Fruit fly (Drosophila melanogaster) whole organism, prepupa: Measurements from ENCODE around the gene CG44774.
A peak's percentile ranks its signal among the peaks of the same experiment; 100 is the strongest.

Experiments used
- CG10631 ChIP-seq: fragments of 200-800 bp; sonication (Bioruptor generic); optimal IDR thresholded peaks from 2 replicates; lab custom pipeline; 2016; ENCODE audit warnings: missing biosample characterization, missing genetic modification characterization
- CG10669 ChIP-seq: fragments of 200-800 bp; sonication (Bioruptor generic); optimal IDR thresholded peaks from 3 replicates; lab custom pipeline; 2018; ENCODE audit warnings: missing biosample characterization, mild to moderate bottlenecking, missing genetic modification characterization, moderate library complexity
- CG11762 ChIP-seq: fragments of 200-800 bp; sonication (Bioruptor generic); optimal IDR thresholded peaks from 3 replicates; lab custom pipeline; 2016; ENCODE audit warnings: missing biosample characterization, missing genetic modification characterization; ENCODE audit not compliant: insufficient read depth
- CG11902 ChIP-seq: fragments of 200-800 bp; sonication (Bioruptor generic); optimal IDR thresholded peaks from 3 replicates; lab custom pipeline; 2016; ENCODE audit warnings: missing biosample characterization, missing genetic modification characterization
- CG15336 ChIP-seq: fragments of 200-800 bp; sonication (Bioruptor generic); IDR thresholded peaks from 2 replicates; pipeline ENCODE4 v1.3.6; 2022; ENCODE audit warnings: missing biosample characterization, missing genetic modification characterization
- CG1621 ChIP-seq: fragments of 200-800 bp; sonication (Bioruptor generic); optimal IDR thresholded peaks from 3 replicates; lab custom pipeline; 2018; ENCODE audit warnings: missing biosample characterization, mild to moderate bottlenecking, missing genetic modification characterization
- CG16779 ChIP-seq: fragments of 200-800 bp; sonication (Bioruptor generic); optimal IDR thresholded peaks from 3 replicates; lab custom pipeline; 2017; ENCODE audit warnings: missing biosample characterization, mild to moderate bottlenecking, missing genetic modification characterization
- CG3919 ChIP-seq: fragments of 200-800 bp; sonication (Bioruptor generic); optimal IDR thresholded peaks from 3 replicates; lab custom pipeline; 2016; ENCODE audit warnings: missing biosample characterization, missing genetic modification characterization
- CG4318 ChIP-seq: fragments of 200-800 bp; sonication (Bioruptor generic); optimal IDR thresholded peaks from 3 replicates; lab custom pipeline; 2017; ENCODE audit warnings: missing biosample characterization, mild to moderate bottlenecking, missing genetic modification characterization
- CG6163 ChIP-seq: fragments of 200-800 bp; sonication (Bioruptor generic); IDR thresholded peaks from 3 replicates; pipeline ENCODE4 v1.3.6; 2022; ENCODE audit warnings: missing biosample characterization, missing genetic modification characterization
- CG6276 ChIP-seq: fragments of 200-800 bp; sonication (Bioruptor generic); optimal IDR thresholded peaks from 2 replicates; lab custom pipeline; 2017; ENCODE audit warnings: missing biosample characterization, mild to moderate bottlenecking, missing genetic modification characterization
- CG6792 ChIP-seq: fragments of 200-800 bp; sonication (Bioruptor generic); optimal IDR thresholded peaks from 3 replicates; lab custom pipeline; 2016; ENCODE audit warnings: missing biosample characterization, missing genetic modification characterization
- CG6808 ChIP-seq: fragments of 200-800 bp; sonication (Bioruptor generic); optimal IDR thresholded peaks from 3 replicates; lab custom pipeline; 2017; ENCODE audit warnings: missing biosample characterization, missing genetic modification characterization, mild to moderate bottlenecking, moderate library complexity, missing genetic modification reagents
- CG6854 ChIP-seq: fragments of 200-800 bp; sonication (Bioruptor generic); optimal IDR thresholded peaks from 2 replicates; lab custom pipeline; 2017; ENCODE audit warnings: missing biosample characterization, mild to moderate bottlenecking, missing genetic modification characterization
- CG8119 ChIP-seq: fragments of 200-800 bp; sonication (Bioruptor generic); IDR thresholded peaks from 3 replicates; pipeline ENCODE4 v1.3.6; 2022; ENCODE audit warnings: missing biosample characterization, missing genetic modification characterization
- CG8319 ChIP-seq: fragments of 200-800 bp; sonication (Bioruptor generic); optimal IDR thresholded peaks from 3 replicates; lab custom pipeline; 2016; ENCODE audit warnings: missing biosample characterization, missing genetic modification characterization
- CG8632 ChIP-seq: fragments of 200-800 bp; sonication (Bioruptor generic); optimal IDR thresholded peaks from 3 replicates; lab custom pipeline; 2016; ENCODE audit warnings: missing biosample characterization, missing genetic modification characterization
- Eip75B ChIP-seq: fragments of 200-800 bp; sonication (Bioruptor generic); optimal IDR thresholded peaks from 3 replicates; lab custom pipeline; 2016; ENCODE audit warnings: missing biosample characterization, missing genetic modification characterization
- Eip78C ChIP-seq: fragments of 200-800 bp; sonication (Bioruptor generic); peaks from one replicate; lab custom pipeline; 2016; ENCODE audit warnings: missing biosample characterization, missing genetic modification characterization
- Eip93F ChIP-seq: fragments of 200-800 bp; sonication (Bioruptor generic); optimal IDR thresholded peaks from 2 replicates; lab custom pipeline; 2016; ENCODE audit warnings: missing biosample characterization, mild to moderate bottlenecking, missing genetic modification characterization
- Ets21C ChIP-seq: fragments of 200-800 bp; sonication (Bioruptor generic); optimal IDR thresholded peaks from 3 replicates; lab custom pipeline; 2016; ENCODE audit warnings: missing biosample characterization, missing genetic modification characterization
- Gug ChIP-seq: fragments of 200-800 bp; sonication (Bioruptor generic); IDR thresholded peaks from 2 replicates; pipeline ENCODE4 v1.3.6; 2022; ENCODE audit warnings: missing biosample characterization, missing genetic modification characterization
- Hr38 ChIP-seq: sonication (Bioruptor generic); optimal IDR thresholded peaks from 2 replicates; lab custom pipeline; 2016; ENCODE audit warnings: missing biosample characterization, missing genetic modification characterization
- Hr4 ChIP-seq: fragments of 200-800 bp; sonication (Bioruptor generic); optimal IDR thresholded peaks from 3 replicates; lab custom pipeline; 2016; ENCODE audit warnings: missing biosample characterization, missing genetic modification characterization
- Lpt ChIP-seq: fragments of 200-800 bp; sonication (Bioruptor generic); optimal IDR thresholded peaks from 3 replicates; lab custom pipeline; 2016; ENCODE audit warnings: missing biosample characterization, missing genetic modification characterization
- Met ChIP-seq: fragments of 200-800 bp; sonication (Bioruptor generic); optimal IDR thresholded peaks from 3 replicates; lab custom pipeline; 2016; ENCODE audit warnings: missing biosample characterization, missing genetic modification characterization
- OdsH ChIP-seq: fragments of 200-800 bp; sonication (Bioruptor generic); optimal IDR thresholded peaks from 3 replicates; lab custom pipeline; 2016; ENCODE audit warnings: missing biosample characterization, missing genetic modification characterization
- Smox ChIP-seq: fragments of 200-800 bp; sonication (Bioruptor generic); optimal IDR thresholded peaks from 3 replicates; lab custom pipeline; 2016; ENCODE audit warnings: missing biosample characterization, missing genetic modification characterization
- Sox102F ChIP-seq: fragments of 200-800 bp; sonication (Bioruptor generic); optimal IDR thresholded peaks from 2 replicates; lab custom pipeline; 2016; ENCODE audit warnings: missing biosample characterization, mild to moderate bottlenecking, missing genetic modification characterization
- Sox15 ChIP-seq: fragments of 200-800 bp; sonication (Bioruptor generic); optimal IDR thresholded peaks from 3 replicates; lab custom pipeline; 2016; ENCODE audit warnings: missing biosample characterization, missing genetic modification characterization
- achi ChIP-seq: fragments of 200-800 bp; sonication (Bioruptor generic); optimal IDR thresholded peaks from 3 replicates; lab custom pipeline; 2016; ENCODE audit warnings: missing biosample characterization, missing genetic modification characterization
- acj6 ChIP-seq: fragments of 200-800 bp; sonication (Bioruptor generic); optimal IDR thresholded peaks from 3 replicates; lab custom pipeline; 2016; ENCODE audit warnings: missing biosample characterization, missing genetic modification characterization
- dac ChIP-seq: fragments of 200-800 bp; sonication (Bioruptor generic); optimal IDR thresholded peaks from 2 replicates; lab custom pipeline; 2017; ENCODE audit warnings: missing biosample characterization, mild to moderate bottlenecking, missing genetic modification characterization
- dsx ChIP-seq: fragments of 200-800 bp; optimal IDR thresholded peaks from 3 replicates; lab custom pipeline; 2019; ENCODE audit warnings: missing biosample characterization, mild to moderate bottlenecking, missing genetic modification characterization, moderate library complexity; ENCODE audit not compliant: poor library complexity, severe bottlenecking
- eg ChIP-seq: fragments of 200-800 bp; sonication (Bioruptor generic); IDR thresholded peaks from 3 replicates; pipeline ENCODE4 v1.3.6; 2022; ENCODE audit warnings: missing biosample characterization, missing genetic modification characterization
- esn ChIP-seq: fragments of 200-800 bp; sonication (Bioruptor generic); optimal IDR thresholded peaks from 2 replicates; lab custom pipeline; 2016; ENCODE audit warnings: missing biosample characterization, mild to moderate bottlenecking, missing genetic modification characterization, moderate library complexity
- fd85E ChIP-seq: fragments of 200-800 bp; sonication (Bioruptor generic); optimal IDR thresholded peaks from 3 replicates; lab custom pipeline; 2016; ENCODE audit warnings: missing biosample characterization, missing genetic modification characterization
- fkh ChIP-seq: fragments of 200-800 bp; sonication (Bioruptor generic); optimal IDR thresholded peaks from 3 replicates; lab custom pipeline; 2017; ENCODE audit warnings: missing biosample characterization, mild to moderate bottlenecking, missing genetic modification characterization, moderate library complexity
- lz ChIP-seq: fragments of 200-800 bp; sonication (Bioruptor generic); optimal IDR thresholded peaks from 3 replicates; lab custom pipeline; 2016; ENCODE audit warnings: missing biosample characterization, missing genetic modification characterization
- spab ChIP-seq: fragments of 200-800 bp; sonication (Bioruptor generic); optimal IDR thresholded peaks from 2 replicates; lab custom pipeline; 2017; ENCODE audit warnings: missing biosample characterization, mild to moderate bottlenecking, missing genetic modification characterization, missing genetic modification reagents
- ss ChIP-seq, 2 experiments: fragments of 200-800 bp; sonication (Bioruptor generic); optimal IDR thresholded peaks; 2 replicates in 1 of 2; 3 replicates in 1 of 2; lab custom pipeline; 2017 to 2018; ENCODE audit warnings: mild to moderate bottlenecking in 2 of 2, missing biosample characterization in 2 of 2, missing genetic modification characterization in 2 of 2, moderate library complexity in 1 of 2
- svp ChIP-seq: fragments of 200-800 bp; sonication (Bioruptor generic); peaks from one replicate; lab custom pipeline; 2016; ENCODE audit warnings: missing biosample characterization, missing genetic modification characterization
- topi ChIP-seq: fragments of 200-800 bp; sonication (Bioruptor generic); optimal IDR thresholded peaks from 3 replicates; lab custom pipeline; 2016; ENCODE audit warnings: missing biosample characterization, missing genetic modification characterization
- vri ChIP-seq: fragments of 200-800 bp; sonication (Bioruptor generic); optimal IDR thresholded peaks from 3 replicates; lab custom pipeline; 2016; ENCODE audit warnings: missing biosample characterization, mild to moderate bottlenecking, missing genetic modification characterization

The CG44774 gene

DNA sequence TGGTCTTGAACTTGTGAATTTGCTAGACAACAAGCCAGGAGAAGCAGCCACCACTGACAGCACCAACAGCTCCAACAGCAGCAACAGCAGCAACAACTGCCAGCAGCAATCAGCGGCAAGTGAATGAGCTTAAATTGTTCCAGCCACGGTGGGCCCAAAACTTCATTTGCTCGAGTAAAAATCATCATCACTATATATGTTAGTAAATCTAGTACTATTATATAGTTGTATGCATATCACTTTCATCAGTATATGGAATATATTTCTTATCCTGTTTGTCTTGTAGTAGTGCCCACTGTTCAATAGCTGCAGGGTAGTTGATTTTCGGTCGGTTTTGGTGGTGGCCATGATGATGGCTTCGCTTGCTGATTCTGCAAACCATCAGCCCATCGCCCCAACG, 21.0 kb upstream of the CG44774 start (continued):
- TF ChIP-seq CG11902 (no peak), Lpt (GFP tag; lab: Kevin White, UChicago) (no peak), dsx (peak; percentile 41), vri (GFP tag; lab: Kevin White, UChicago) (no peak), CG10631 (peak; percentile 47), CG6276 (GFP tag; lab: Kevin White, UChicago) (peak; percentile 57), CG8632 (no peak), CG6163 (GFP tag; lab: Robert Waterston, UW) (peak; percentile 68; the same call in 2 of the 3 replicates), Hr38 (GFP tag; lab: Kevin White, UChicago) (no peak), Smox (no peak), topi (peak; percentile 1), acj6 (GFP tag; lab: Kevin White, UChicago) (no peak), Ets21C (GFP tag; lab: Kevin White, UChicago) (no peak), Eip75B (GFP tag; lab: Kevin White, UChicago) (peak; percentile 44), CG10669 (GFP tag; lab: Kevin White, UChicago) (peak; percentile 31), CG6808 (GFP tag; lab: Kevin White, UChicago) (peak; percentile 22), spab (no peak), CG8119 (GFP tag; lab: Robert Waterston, UW) (peak; percentile 66), fd85E (no peak), Met (GFP tag; lab: Kevin White, UChicago) (peak; percentile 3), Sox15 (GFP tag; lab: Kevin White, UChicago) (no peak), Sox102F (GFP tag; lab: Kevin White, UChicago) (no peak), CG4318 (GFP tag; lab: Kevin White, UChicago) (peak; percentile 66), Eip93F (no peak), CG1621 (tag; lab: Kevin White, UChicago) (peak; percentile 28), fkh (GFP tag; lab: Kevin White, UChicago) (no peak), CG8319 (GFP tag; lab: Kevin White, UChicago) (no peak), CG15336 (GFP tag; lab: Robert Waterston, UW) (peak; percentile 62), ss (GFP tag; optimal IDR thresholded peaks at IDR 0.05; lab: Kevin White, UChicago) (peak in 1 of 2 experiments; percentile 25), lz (GFP tag; lab: Kevin White, UChicago) (no peak)

DNA sequence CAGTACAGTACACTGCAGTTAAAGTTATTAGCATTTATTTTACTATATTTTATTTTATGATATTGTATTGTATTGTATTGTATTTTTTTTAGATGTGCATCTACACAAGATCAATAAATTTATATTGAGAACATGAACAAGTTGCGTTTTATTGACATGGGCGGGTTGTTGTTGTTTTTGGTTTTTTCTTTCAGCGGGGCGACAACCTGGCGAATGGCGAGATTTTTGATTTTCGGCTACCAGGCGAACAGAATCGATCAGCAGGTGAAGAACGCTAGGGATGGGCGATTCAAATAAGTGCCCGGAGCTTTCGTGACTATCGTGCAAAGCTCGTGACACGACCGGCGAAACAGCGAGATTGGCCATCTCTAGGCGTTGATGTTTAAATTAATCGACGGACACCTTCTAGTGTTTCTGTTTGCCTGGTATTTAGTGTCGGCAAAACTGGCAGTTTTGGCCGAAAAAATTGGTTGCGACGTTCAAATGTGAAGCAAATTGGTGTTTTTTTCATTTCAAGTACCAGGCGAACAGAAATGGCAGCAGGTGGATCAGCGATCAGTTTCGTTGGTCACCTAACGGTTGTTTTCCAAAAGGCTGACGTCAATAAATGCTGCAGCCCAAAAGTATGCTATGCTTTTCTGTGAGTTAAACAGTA, 18.0 kb upstream of the CG44774 start:
- TF ChIP-seq achi (no peak), CG1621 (tag; lab: Kevin White, UChicago) (peak; percentile 26), svp (GFP tag; lab: Kevin White, UChicago) (peak; percentile 64), Hr4 (no peak), Gug (0 out of 2 replicates have a peak, but pooled peaks have one; percentile 23), CG6163 (GFP tag; lab: Robert Waterston, UW) (no peak), CG6854 (GFP tag; lab: Kevin White, UChicago) (no peak), CG10631 (no peak), CG16779 (tag; lab: Kevin White, UChicago) (no peak), OdsH (GFP tag; lab: Kevin White, UChicago) (peak; percentile 6), CG15336 (GFP tag; lab: Robert Waterston, UW) (peak; percentile 53; the same call in 1 of the 2 replicates), CG8632 (peak; percentile 19), CG6276 (GFP tag; lab: Kevin White, UChicago) (peak; percentile 12), Lpt (GFP tag; lab: Kevin White, UChicago) (no peak), Eip78C (GFP tag; lab: Kevin White, UChicago) (peak; percentile 77), CG3919 (GFP tag; lab: Kevin White, UChicago) (peak; percentile 23), Met (GFP tag; lab: Kevin White, UChicago) (no peak), CG8119 (GFP tag; lab: Robert Waterston, UW) (peak; percentile 55; the same call in 2 of the 3 replicates), CG10669 (GFP tag; lab: Kevin White, UChicago) (no peak), CG6792 (GFP tag; lab: Kevin White, UChicago) (peak; percentile 2), vri (GFP tag; lab: Kevin White, UChicago) (no peak), eg (GFP tag; lab: Robert Waterston, UW) (peak; percentile 51; the same call in 2 of the 3 replicates), CG11762 (GFP tag; lab: Kevin White, UChicago) (no peak), dac (GFP tag; lab: Kevin White, UChicago) (no peak), esn (GFP tag; lab: Kevin White, UChicago) (peak; percentile 38)
